Worm (Caenorhabditis elegans) whole organism, L4/young adult: ENCODE data around the gene F46F5.7.

Source experiments
- dao-5 ChIP-seq: sonication (generic microtip); optimal IDR thresholded peaks from 2 replicates; lab custom pipeline; 2016; ENCODE audit warnings: missing genotype, missing genetic modification characterization, moderate library complexity, missing compliant biosample characterization
- him-1 ChIP-seq: sonication (generic microtip); optimal IDR thresholded peaks from 2 replicates; lab custom pipeline; 2016; ENCODE audit warnings: missing genotype, missing genetic modification reagents, missing genetic modification characterization, missing compliant biosample characterization

ce11 chrII:796916-797315 lies 23.5 kb downstream of the F46F5.7 start:
- no peak for TF ChIP-seq him-1 (tag; lab: Kevin White, UChicago)
- TF ChIP-seq dao-5 = no peak
